Worm (Caenorhabditis elegans): ENCODE measurements around the gene grd-6.

The grd-6 gene

ce11 chrV:9198887-9199286, 22.8 kb upstream of the grd-6 start, which contains the start of gene str-177:
Gene str-177 (minus strand): TSS chrV:9198987.
- TF ChIP-seq lsy-2 (tag; optimal IDR thresholded peaks at IDR 0.05) (no peak), unc-39 (tag; optimal IDR thresholded peaks at IDR 0.05) (no peak), mep-1 (tag; optimal IDR thresholded peaks at IDR 0.05) (no peak), elt-1 (tag; optimal IDR thresholded peaks at IDR 0.05; ENCODE audit: borderline replicate concordance, insufficient read depth) (no peak), cnd-1 (tag; optimal IDR thresholded peaks at IDR 0.05) (no peak), mls-2 (tag; optimal IDR thresholded peaks at IDR 0.05) (no peak)

ce11 chrV:9202710-9203109, 19.0 kb upstream of the grd-6 start, which contains the start of gene asp-2:
Gene asp-2 (plus strand): TSS chrV:9203077.
- no peak for TF ChIP-seq lsy-2 (tag; optimal IDR thresholded peaks at IDR 0.05)
- TF ChIP-seq elt-1 (tag; optimal IDR thresholded peaks at IDR 0.05; ENCODE audit: borderline replicate concordance, insufficient read depth) = no peak
- no peak for TF ChIP-seq blmp-1 (tag; optimal IDR thresholded peaks at IDR 0.05)
- TF ChIP-seq ceh-39 (tag; optimal IDR thresholded peaks at IDR 0.05) = no peak
- no peak for TF ChIP-seq nhr-2 (tag; optimal IDR thresholded peaks at IDR 0.05)
- TF ChIP-seq unc-120 (tag; optimal IDR thresholded peaks at IDR 0.05; ENCODE audit: poor library complexity, severe bottlenecking) = no peak
- no peak for TF ChIP-seq tbx-8 (GFP tag; optimal IDR thresholded peaks at IDR 0.05)
- no peak for TF ChIP-seq ham-2 (GFP tag; optimal IDR thresholded peaks at IDR 0.05)
- no peak for TF ChIP-seq ztf-11 (tag; optimal IDR thresholded peaks at IDR 0.05)
- TF ChIP-seq mls-2 (tag; optimal IDR thresholded peaks at IDR 0.05) = no peak
- no peak for TF ChIP-seq bed-3 (GFP tag; optimal IDR thresholded peaks at IDR 0.05)

- TF ChIP-seq sptf-1 (tag; optimal IDR thresholded peaks at IDR 0.05) = no peak
- no peak for TF ChIP-seq blmp-1 (tag; optimal IDR thresholded peaks at IDR 0.05)
- no peak for TF ChIP-seq pha-4 (tag; optimal IDR thresholded peaks at IDR 0.05)
- no peak for TF ChIP-seq unc-39 (tag; optimal IDR thresholded peaks at IDR 0.05)
- TF ChIP-seq lsy-2 (tag; optimal IDR thresholded peaks at IDR 0.05) = no peak
- TF ChIP-seq ztf-11 (tag; optimal IDR thresholded peaks at IDR 0.05) = no peak
- no peak for TF ChIP-seq sem-2 (GFP tag; optimal IDR thresholded peaks at IDR 0.05)
- no peak for TF ChIP-seq unc-120 (tag; optimal IDR thresholded peaks at IDR 0.05; ENCODE audit: poor library complexity, severe bottlenecking)
- TF ChIP-seq bed-3 (GFP tag; optimal IDR thresholded peaks at IDR 0.05) = no peak
- TF ChIP-seq mls-2 (tag; optimal IDR thresholded peaks at IDR 0.05) = no peak
- no peak for TF ChIP-seq ceh-83 (GFP tag; optimal IDR thresholded peaks at IDR 0.05)
- TF ChIP-seq ceh-39 (tag; optimal IDR thresholded peaks at IDR 0.05) = no peak
- no peak for TF ChIP-seq ces-1 (GFP tag; optimal IDR thresholded peaks at IDR 0.05)
- no peak for TF ChIP-seq elt-1 (tag; optimal IDR thresholded peaks at IDR 0.05; ENCODE audit: borderline replicate concordance, insufficient read depth)
- no peak for TF ChIP-seq nhr-28 (tag; optimal IDR thresholded peaks at IDR 0.05)
- no peak for TF ChIP-seq unc-62 (GFP tag; optimal IDR thresholded peaks at IDR 0.05)
- TF ChIP-seq cnd-1 (tag; optimal IDR thresholded peaks at IDR 0.05) = no peak
- no peak for TF ChIP-seq hlh-1 (tag; optimal IDR thresholded peaks at IDR 0.05)
- no peak for TF ChIP-seq ceh-43 (GFP tag; optimal IDR thresholded peaks at IDR 0.05)
These were observed 14.3 kb upstream of the grd-6 start, which contains the start of gene inx-10 for ce11 chrV:9207377-9207776. Gene inx-10 (minus strand): TSS chrV:9207477.

- TF ChIP-seq nhr-76 (tag; optimal IDR thresholded peaks at IDR 0.05) (no peak), ces-1 (GFP tag; optimal IDR thresholded peaks at IDR 0.05) (peak; percentile 32)
These were observed 12.8 kb upstream of the grd-6 start for ce11 chrV:9208878-9209277.

- TF ChIP-seq mep-1 (tag; optimal IDR thresholded peaks at IDR 0.05) (peak; percentile 76), mls-2 (tag; optimal IDR thresholded peaks at IDR 0.05) (peak; percentile 27), ces-1 (GFP tag; optimal IDR thresholded peaks at IDR 0.05) (peak; percentile 98), elt-1 (tag; optimal IDR thresholded peaks at IDR 0.05; ENCODE audit: borderline replicate concordance, insufficient read depth) (no peak), nhr-76 (tag; optimal IDR thresholded peaks at IDR 0.05) (no peak), nhr-237 (tag; optimal IDR thresholded peaks at IDR 0.05) (peak; percentile 67), unc-120 (tag; optimal IDR thresholded peaks at IDR 0.05; ENCODE audit: poor library complexity, severe bottlenecking) (peak; percentile 82), ceh-39 (tag; optimal IDR thresholded peaks at IDR 0.05) (peak; percentile 40), pha-4 (tag; optimal IDR thresholded peaks at IDR 0.05) (peak; percentile 74), unc-62 (GFP tag; optimal IDR thresholded peaks at IDR 0.05) (no peak), snpc-4 (tag; optimal IDR thresholded peaks at IDR 0.05) (no peak), lsy-2 (tag; optimal IDR thresholded peaks at IDR 0.05) (peak; percentile 46)
These were observed 9.2 kb upstream of the grd-6 start for ce11 chrV:9212499-9212898.

ce11 chrV:9213554-9213953, 8.1 kb upstream of the grd-6 start, which contains the start of gene mdt-27:
Gene mdt-27 (minus strand): TSS chrV:9213654.
- TF ChIP-seq ceh-39 (tag; optimal IDR thresholded peaks at IDR 0.05) (no peak), nhr-12 (tag; optimal IDR thresholded peaks at IDR 0.05) (no peak), zip-8 (tag; optimal IDR thresholded peaks at IDR 0.05) (no peak), elt-1 (tag; optimal IDR thresholded peaks at IDR 0.05; ENCODE audit: borderline replicate concordance, insufficient read depth) (no peak)

Measured in whole organism, mixed stage, embryonic.